Worm (Caenorhabditis elegans) whole organism, L4 larva: ENCODE results near the gene Y75B8A.18.

ENCODE experiments used
- D1046.2 ChIP-seq: fragments of 200-800 bp; sonication (Bioruptor generic); IDR thresholded peaks from 2 replicates; pipeline ENCODE4 v1.3.6; 2022; ENCODE audit warnings: missing genetic modification characterization, missing compliant biosample characterization
- F44E2.7 ChIP-seq: fragments of 200-800 bp; sonication (Bioruptor generic); IDR thresholded peaks from 2 replicates; pipeline ENCODE4 v2.1.2; 2022; ENCODE audit warnings: missing genetic modification characterization, missing compliant biosample characterization
- R02D3.7 ChIP-seq: fragments of 150-350 bp; sonication (generic microtip); optimal IDR thresholded peaks from 3 replicates; lab custom pipeline; 2014; ENCODE audit warnings: missing biosample characterization, missing genetic modification characterization
- T26A8.4 ChIP-seq: fragments of 200-800 bp; sonication (Bioruptor generic); IDR thresholded peaks from 2 replicates; pipeline ENCODE4 v1.3.6; 2022; ENCODE audit warnings: missing genetic modification characterization, missing compliant biosample characterization
- ZK337.2 ChIP-seq: fragments of 200-800 bp; sonication (Bioruptor generic); IDR thresholded peaks from 2 replicates; pipeline ENCODE4 v1.3.6; 2022; ENCODE audit warnings: missing genetic modification reagents, missing genetic modification characterization, missing compliant biosample characterization
- aha-1 ChIP-seq: fragments of 150-350 bp; peaks from one replicate; lab custom pipeline; 2014; ENCODE audit warnings: missing biosample characterization, missing genetic modification characterization
- ama-1 ChIP-seq: fragments of 150-350 bp; optimal IDR thresholded peaks from 2 replicates; lab custom pipeline; 2014; ENCODE audit warnings: inconsistent platforms, mixed read lengths
- arid-1 ChIP-seq: fragments of 200-800 bp; sonication (Bioruptor generic); conservative IDR thresholded peaks from 2 replicates; pipeline ENCODE4 v1.3.6; 2022; ENCODE audit warnings: missing genetic modification reagents, missing genetic modification characterization, missing compliant biosample characterization
- ceh-20 ChIP-seq: fragments of 200-800 bp; sonication (Bioruptor generic); IDR thresholded peaks from 2 replicates; pipeline ENCODE4 v1.3.6; 2022; ENCODE audit warnings: missing genetic modification reagents, missing genetic modification characterization, missing compliant biosample characterization
- ceh-32 ChIP-seq: sonication (generic microtip); optimal IDR thresholded peaks from 2 replicates; lab custom pipeline; 2016; ENCODE audit warnings: mild to moderate bottlenecking, missing genetic modification characterization, missing compliant biosample characterization; ENCODE audit not compliant: poor library complexity
- ceh-62 ChIP-seq: sonication (generic microtip); optimal IDR thresholded peaks from 2 replicates; lab custom pipeline; 2017; ENCODE audit warnings: missing biosample characterization, missing genetic modification characterization
- ceh-82 ChIP-seq: sonication (generic microtip); optimal IDR thresholded peaks from 2 replicates; lab custom pipeline; 2017; ENCODE audit warnings: missing biosample characterization, missing genetic modification characterization
- daf-12 ChIP-seq: fragments of 150-350 bp; optimal IDR thresholded peaks from 2 replicates; lab custom pipeline; 2014; ENCODE audit warnings: missing biosample characterization, missing genetic modification reagents, missing genetic modification characterization
- daf-19 ChIP-seq: fragments of 200-800 bp; sonication (Bioruptor generic); conservative IDR thresholded peaks from 2 replicates; pipeline ENCODE4 v1.3.6; 2022; ENCODE audit warnings: missing genetic modification characterization, missing compliant biosample characterization
- dmd-8 ChIP-seq: fragments of 200-800 bp; sonication (Bioruptor generic); IDR thresholded peaks from 2 replicates; pipeline ENCODE4 v1.3.6; 2022; ENCODE audit warnings: missing genetic modification characterization, missing compliant biosample characterization
- dpl-1 ChIP-seq: fragments of 150-350 bp; optimal IDR thresholded peaks from 2 replicates; lab custom pipeline; 2014; ENCODE audit warnings: missing biosample characterization, missing genetic modification reagents, missing genetic modification characterization
- duxl-1 ChIP-seq: sonication (generic microtip); optimal IDR thresholded peaks from 2 replicates; lab custom pipeline; 2016; ENCODE audit warnings: mild to moderate bottlenecking, missing genetic modification characterization, moderate library complexity, missing compliant biosample characterization; ENCODE audit not compliant: poor library complexity
- dve-1 ChIP-seq: sonication (generic microtip); optimal IDR thresholded peaks from 2 replicates; lab custom pipeline; 2017; ENCODE audit warnings: antibody characterized with exemption, mild to moderate bottlenecking, missing genetic modification characterization, missing compliant biosample characterization; ENCODE audit not compliant: insufficient read depth
- egl-27 ChIP-seq: sonication (generic microtip); optimal IDR thresholded peaks from 3 replicates; lab custom pipeline; 2017; ENCODE audit warnings: missing biosample characterization, missing genetic modification reagents, missing genetic modification characterization
- fos-1 ChIP-seq: fragments of 150-350 bp; optimal IDR thresholded peaks from 2 replicates; lab custom pipeline; 2014; ENCODE audit warnings: missing biosample characterization, missing genetic modification characterization
- gei-8 ChIP-seq: fragments of 200-800 bp; sonication (Bioruptor generic); optimal IDR thresholded peaks from 2 replicates; lab custom pipeline; 2018; ENCODE audit warnings: mild to moderate bottlenecking, missing genetic modification characterization, missing compliant biosample characterization
- hif-1 ChIP-seq, 2 experiments: sonication (generic microtip); optimal IDR thresholded peaks; 2 replicates each; lab custom pipeline; 2016 to 2017; ENCODE audit warnings: missing compliant biosample characterization in 2 of 2, missing genetic modification characterization in 2 of 2, missing genetic modification reagents in 2 of 2, missing genotype in 2 of 2, mild to moderate bottlenecking in 1 of 2
- hlh-30 ChIP-seq: sonication (generic microtip); optimal IDR thresholded peaks from 2 replicates; lab custom pipeline; 2017; ENCODE audit warnings: antibody characterized with exemption, mild to moderate bottlenecking, missing genetic modification characterization, missing compliant biosample characterization; ENCODE audit not compliant: insufficient read depth
- hmg-1.1 ChIP-seq: fragments of 200-800 bp; sonication (Bioruptor generic); IDR thresholded peaks from 2 replicates; pipeline ENCODE4 v1.3.6; 2022; ENCODE audit warnings: missing genetic modification reagents, missing genetic modification characterization, missing compliant biosample characterization
- lin-15B ChIP-seq: fragments of 150-350 bp; sonication (generic microtip); optimal IDR thresholded peaks from 3 replicates; lab custom pipeline; 2014; ENCODE audit warnings: missing biosample characterization, missing genetic modification characterization
- lin-38 ChIP-seq: fragments of 200-800 bp; sonication (Bioruptor generic); IDR thresholded peaks from 2 replicates; pipeline ENCODE4 v1.3.6; 2022; ENCODE audit warnings: missing genetic modification reagents, missing genetic modification characterization, missing compliant biosample characterization
- lin-39 ChIP-seq: fragments of 150-350 bp; optimal IDR thresholded peaks from 2 replicates; lab custom pipeline; 2014; ENCODE audit warnings: missing biosample characterization, missing genetic modification reagents, missing genetic modification characterization
- lsy-2 ChIP-seq, 2 experiments: fragments of 150-350 bp in 1 of 2; sonication (generic microtip) in 1 of 2; optimal IDR thresholded peaks; 2 replicates each; lab custom pipeline; 2014 to 2017; ENCODE audit warnings: missing biosample characterization in 2 of 2, missing genetic modification characterization in 2 of 2
- madf-9 ChIP-seq: fragments of 200-800 bp; sonication (Bioruptor generic); conservative IDR thresholded peaks from 2 replicates; pipeline ENCODE4 v1.3.6; 2022; ENCODE audit warnings: missing genetic modification reagents, missing genetic modification characterization, missing compliant biosample characterization
- mdt-29 ChIP-seq: fragments of 200-800 bp; sonication (Bioruptor generic); IDR thresholded peaks from 2 replicates; pipeline ENCODE4 v1.3.6; 2022; ENCODE audit warnings: missing genetic modification reagents, missing genetic modification characterization, missing compliant biosample characterization
- mep-1 ChIP-seq: fragments of 150-350 bp; sonication (generic microtip); optimal IDR thresholded peaks from 3 replicates; lab custom pipeline; 2014; ENCODE audit warnings: missing biosample characterization, missing genetic modification characterization
- mes-2 ChIP-seq: sonication (generic microtip); optimal IDR thresholded peaks from 2 replicates; lab custom pipeline; 2016; ENCODE audit warnings: missing genotype, mild to moderate bottlenecking, missing genetic modification characterization, missing compliant biosample characterization; ENCODE audit not compliant: poor library complexity, severe bottlenecking
- mxl-3 ChIP-seq: fragments of 200-800 bp; sonication (Bioruptor generic); optimal IDR thresholded peaks from 2 replicates; lab custom pipeline; 2018; ENCODE audit warnings: mild to moderate bottlenecking, missing genetic modification characterization, missing compliant biosample characterization
- nhr-11 ChIP-seq: fragments of 150-350 bp; optimal IDR thresholded peaks from 2 replicates; lab custom pipeline; 2014; ENCODE audit warnings: missing biosample characterization, missing genetic modification characterization
- nhr-237 ChIP-seq: sonication (generic microtip); optimal IDR thresholded peaks from 2 replicates; lab custom pipeline; 2017; ENCODE audit warnings: missing biosample characterization, missing genetic modification characterization
- nhr-25 ChIP-seq: sonication (generic microtip); optimal IDR thresholded peaks from 2 replicates; lab custom pipeline; 2017; ENCODE audit warnings: missing genetic modification characterization, mild to moderate bottlenecking, missing compliant biosample characterization, antibody characterized with exemption, moderate library complexity, borderline replicate concordance; ENCODE audit not compliant: insufficient read depth
- nhr-76 ChIP-seq: fragments of 150-350 bp; optimal IDR thresholded peaks from 2 replicates; lab custom pipeline; 2014; ENCODE audit warnings: missing biosample characterization, missing genetic modification characterization
- nhr-77 ChIP-seq: fragments of 150-350 bp; optimal IDR thresholded peaks from 2 replicates; lab custom pipeline; 2014; ENCODE audit warnings: missing biosample characterization, missing genetic modification characterization
- pha-4 ChIP-seq, 2 experiments: fragments of 150-350 bp in 1 of 2; fragments of 200-800 bp in 1 of 2; sonication (Bioruptor generic) in 1 of 2; IDR thresholded peaks in 1 of 2; optimal IDR thresholded peaks in 1 of 2; 2 replicates each; pipeline versions ENCODE4 v1.3.6 to Lab custom; 2014 to 2022; ENCODE audit warnings: missing genetic modification characterization in 2 of 2, missing genetic modification reagents in 2 of 2, missing biosample characterization in 1 of 2, missing compliant biosample characterization in 1 of 2
- pqm-1 ChIP-seq: sonication (generic microtip); optimal IDR thresholded peaks from 2 replicates; lab custom pipeline; 2017; ENCODE audit warnings: missing biosample characterization, missing genetic modification characterization
- rbr-2 ChIP-seq: sonication (generic microtip); optimal IDR thresholded peaks from 2 replicates; lab custom pipeline; 2016; ENCODE audit warnings: missing genotype, missing genetic modification characterization, missing compliant biosample characterization
- vab-7 ChIP-seq: fragments of 200-800 bp; sonication (Bioruptor generic); IDR thresholded peaks from 2 replicates; pipeline ENCODE4 v1.3.6; 2022; ENCODE audit warnings: missing genetic modification reagents, missing genetic modification characterization, missing compliant biosample characterization
- ztf-7 ChIP-seq: fragments of 150-350 bp; optimal IDR thresholded peaks from 2 replicates; lab custom pipeline; 2014; ENCODE audit warnings: missing biosample characterization, missing genetic modification characterization

Gene Y75B8A.18

ce11 chrIII:12221452-12221851 is 4.6 kb downstream of the Y75B8A.18 start (continued):
- TF ChIP-seq mes-2 (tag; lab: Kevin White, UChicago), result no peak
- no peak for TF ChIP-seq daf-12 (tag; lab: Kevin White, UChicago)
- TF ChIP-seq, all 104 proteins: peak for 0

DNA sequence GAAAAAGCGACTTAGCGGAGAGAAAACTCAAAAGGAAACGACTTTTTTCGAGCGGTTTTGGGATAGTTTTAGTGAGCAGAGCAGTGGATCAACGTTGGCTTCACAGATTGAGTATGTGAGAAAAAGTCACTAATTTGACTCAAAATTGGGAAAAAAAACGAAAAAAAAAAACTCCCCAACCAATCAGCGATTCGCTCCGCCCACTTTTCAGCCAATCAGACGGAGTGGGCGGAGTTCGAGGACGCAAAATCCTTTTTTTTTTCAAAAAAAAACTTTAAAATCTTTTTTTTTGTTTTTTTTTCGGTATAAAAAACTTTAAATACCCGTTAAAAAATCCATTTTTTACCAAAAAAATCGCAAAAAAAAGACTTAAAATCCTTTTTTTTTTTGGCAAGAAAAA is 5.2 kb downstream of the Y75B8A.18 start:
- TF ChIP-seq T26A8.4 (GFP tag; lab: Robert Waterston, UW) (no peak), ceh-82 (tag; lab: Kevin White, UChicago) (no peak), ceh-62 (tag; lab: Kevin White, UChicago) (no peak), hmg-1.1 (GFP tag; lab: Robert Waterston, UW) (no peak), ama-1 (lab: Kevin White, UChicago) (no peak), duxl-1 (tag; lab: Kevin White, UChicago) (no peak)

ce11 chrIII:12218633-12219097 is 7.4 kb downstream of the Y75B8A.18 start, which contains the start of the genes gex-4 and gphr-1:
TSS of gene gex-4 (minus strand) at chrIII:12218634.
TSS of gene gphr-1 (plus strand) at chrIII:12219047.
- TF ChIP-seq dmd-8 (no peak), mes-2 (tag; lab: Kevin White, UChicago) (peak; percentile 77), mep-1 (tag; lab: Kevin White, UChicago) (peak; percentile 51), pha-4 (GFP tag; IDR thresholded peaks at IDR 0.05; lab: Robert Waterston, UW) (no peak), pha-4 (tag; optimal IDR thresholded peaks at IDR 0.05; lab: Kevin White, UChicago) (peak; percentile 16), mxl-3 (GFP tag; lab: Kevin White, UChicago) (no peak), vab-7 (GFP tag; lab: Robert Waterston, UW) (no peak), dpl-1 (GFP tag; lab: Kevin White, UChicago) (peak; percentile 52), hif-1 (tag; optimal IDR thresholded peaks at IDR 0.05; lab: Kevin White, UChicago) (peak in 1 of 2 experiments; percentile 59), lsy-2 (tag; optimal IDR thresholded peaks at IDR 0.05; lab: Kevin White, UChicago) (peak in 1 of 2 experiments; percentile 68), duxl-1 (tag; lab: Kevin White, UChicago) (no peak), dve-1 (tag; lab: Kevin White, UChicago) (peak; percentile 26), ztf-7 (peak; percentile 5), nhr-77 (peak; percentile 16), lin-15B (tag; lab: Kevin White, UChicago) (no peak), ceh-20 (no peak), lin-38 (GFP tag; lab: Robert Waterston, UW) (peak; percentile 92), rbr-2 (tag; lab: Kevin White, UChicago) (no peak), nhr-25 (tag; lab: Kevin White, UChicago) (no peak)

- TF ChIP-seq aha-1 (tag; lab: Kevin White, UChicago) (peak; percentile 82), ZK337.2 (GFP tag; lab: Robert Waterston, UW) (no peak), madf-9 (no peak), lin-39 (tag; lab: Kevin White, UChicago) (no peak), lin-15B (tag; lab: Kevin White, UChicago) (no peak)
Observed at ce11 chrIII:12218078-12218477, 8.0 kb downstream of the Y75B8A.18 start.

- no peak for TF ChIP-seq egl-27
- TF ChIP-seq aha-1 (tag; lab: Kevin White, UChicago), result no peak
- TF ChIP-seq arid-1 (GFP tag; lab: Robert Waterston, UW), result no peak
- no peak for TF ChIP-seq D1046.2
- no peak for TF ChIP-seq fos-1 (tag; lab: Kevin White, UChicago)
- no peak for TF ChIP-seq nhr-237
- TF ChIP-seq hlh-30 (tag; lab: Kevin White, UChicago), result no peak
- TF ChIP-seq gei-8 (GFP tag; lab: Kevin White, UChicago), result no peak
- no peak for TF ChIP-seq rbr-2 (tag; lab: Kevin White, UChicago)
- no peak for TF ChIP-seq mdt-29 (GFP tag; lab: Robert Waterston, UW)
- no peak for TF ChIP-seq daf-19
- no peak for TF ChIP-seq nhr-11
- no peak for TF ChIP-seq ceh-32 (tag; lab: Kevin White, UChicago)
- TF ChIP-seq lsy-2 (tag; optimal IDR thresholded peaks at IDR 0.05; lab: Kevin White, UChicago), result no peak
- no peak for TF ChIP-seq F44E2.7
- TF ChIP-seq R02D3.7 (tag; lab: Kevin White, UChicago), result no peak
- TF ChIP-seq pqm-1 (tag; lab: Kevin White, UChicago), result no peak
- TF ChIP-seq ama-1 (lab: Kevin White, UChicago), result no peak
- no peak for TF ChIP-seq nhr-76 (tag; lab: Kevin White, UChicago)
- TF ChIP-seq, all 104 proteins: peak for 0
Observed at ce11 chrIII:12215596-12215995, 10.4 kb downstream of the Y75B8A.18 start, which contains the start of gene Y75B8A.13. TSS of gene Y75B8A.13 (minus strand) at chrIII:12215696.
